Worm (Caenorhabditis elegans) whole organism, mixed stage, embryonic: Measurements from ENCODE around the gene idpp-12.
"Not testable (repeated sequence)": the region's sequence is repeated elsewhere in the genome, so short reads cannot be mapped to it uniquely, and the experiment has no call there.

Experiments used
- M03D4.4 ChIP-seq: sonication (generic microtip); optimal IDR thresholded peaks from 2 replicates; lab custom pipeline; 2017; ENCODE audit warnings: mild to moderate bottlenecking, missing genetic modification characterization, missing compliant biosample characterization
- bed-3 ChIP-seq: fragments of 200-800 bp; sonication (Bioruptor generic); optimal IDR thresholded peaks from 3 replicates; lab custom pipeline; 2018; ENCODE audit warnings: mild to moderate bottlenecking, missing genetic modification characterization, moderate library complexity, missing compliant biosample characterization
- blmp-1 ChIP-seq: fragments of 150-350 bp; optimal IDR thresholded peaks from 2 replicates; lab custom pipeline; 2014; ENCODE audit warnings: missing biosample characterization, missing genetic modification characterization
- ceh-39 ChIP-seq: fragments of 150-350 bp; optimal IDR thresholded peaks from 2 replicates; lab custom pipeline; 2014; ENCODE audit warnings: missing biosample characterization, missing genetic modification characterization
- ceh-43 ChIP-seq: fragments of 200-800 bp; sonication (Bioruptor generic); optimal IDR thresholded peaks from 2 replicates; lab custom pipeline; 2018; ENCODE audit warnings: mild to moderate bottlenecking, missing genetic modification characterization, moderate library complexity, missing compliant biosample characterization
- ceh-83 ChIP-seq: fragments of 200-800 bp; sonication (Bioruptor generic); optimal IDR thresholded peaks from 2 replicates; lab custom pipeline; 2018; ENCODE audit warnings: mild to moderate bottlenecking, missing genetic modification characterization, missing compliant biosample characterization
- ces-1 ChIP-seq: fragments of 150-350 bp; optimal IDR thresholded peaks from 2 replicates; lab custom pipeline; 2014; ENCODE audit warnings: missing biosample characterization, missing genetic modification reagents, missing genetic modification characterization
- cnd-1 ChIP-seq: fragments of 200-800 bp; sonication (Bioruptor generic); optimal IDR thresholded peaks from 2 replicates; lab custom pipeline; 2018; ENCODE audit warnings: mild to moderate bottlenecking, missing genetic modification characterization, missing compliant biosample characterization
- drap-1 ChIP-seq: fragments of 200-800 bp; sonication (Bioruptor generic); optimal IDR thresholded peaks from 3 replicates; lab custom pipeline; 2018; ENCODE audit warnings: mild to moderate bottlenecking, missing genetic modification characterization, missing compliant biosample characterization
- elt-1 ChIP-seq: sonication (generic microtip); optimal IDR thresholded peaks from 2 replicates; lab custom pipeline; 2017; ENCODE audit warnings: missing genetic modification characterization, mild to moderate bottlenecking, missing compliant biosample characterization, antibody characterized with exemption, moderate library complexity, borderline replicate concordance; ENCODE audit not compliant: insufficient read depth
- elt-3 ChIP-seq: fragments of 150-350 bp; optimal IDR thresholded peaks from 2 replicates; lab custom pipeline; 2014; ENCODE audit warnings: missing biosample characterization, missing genetic modification characterization
- flh-1 ChIP-seq: fragments of 200-800 bp; sonication (Bioruptor generic); optimal IDR thresholded peaks from 2 replicates; lab custom pipeline; 2018; ENCODE audit warnings: mild to moderate bottlenecking, missing genetic modification characterization, moderate library complexity, missing compliant biosample characterization
- ham-2 ChIP-seq: fragments of 200-800 bp; sonication (Bioruptor generic); optimal IDR thresholded peaks from 2 replicates; lab custom pipeline; 2018; ENCODE audit warnings: mild to moderate bottlenecking, missing genetic modification characterization, missing compliant biosample characterization
- hlh-1 ChIP-seq: fragments of 150-350 bp; optimal IDR thresholded peaks from 2 replicates; lab custom pipeline; 2014; ENCODE audit warnings: missing biosample characterization, missing genetic modification reagents, missing genetic modification characterization
- lin-13 ChIP-seq: fragments of 150-350 bp; optimal IDR thresholded peaks from 2 replicates; lab custom pipeline; 2014; ENCODE audit warnings: missing biosample characterization, missing genetic modification characterization
- lin-32 ChIP-seq: fragments of 200-800 bp; sonication (Bioruptor generic); optimal IDR thresholded peaks from 2 replicates; lab custom pipeline; 2018; ENCODE audit warnings: mild to moderate bottlenecking, missing genetic modification characterization, missing compliant biosample characterization
- lsy-2 ChIP-seq: fragments of 150-350 bp; optimal IDR thresholded peaks from 2 replicates; lab custom pipeline; 2014; ENCODE audit warnings: missing biosample characterization, missing genetic modification characterization
- mab-5 ChIP-seq: fragments of 150-350 bp; optimal IDR thresholded peaks from 2 replicates; lab custom pipeline; 2014; ENCODE audit warnings: missing biosample characterization, missing genetic modification characterization
- mep-1 ChIP-seq: fragments of 150-350 bp; optimal IDR thresholded peaks from 2 replicates; lab custom pipeline; 2017; ENCODE audit warnings: missing biosample characterization, missing genetic modification reagents, missing genetic modification characterization, inconsistent platforms
- mls-2 ChIP-seq: sonication (generic microtip); optimal IDR thresholded peaks from 2 replicates; lab custom pipeline; 2016; ENCODE audit warnings: mild to moderate bottlenecking, missing genetic modification characterization, moderate library complexity, missing compliant biosample characterization
- nhr-12 ChIP-seq: fragments of 150-350 bp; optimal IDR thresholded peaks from 2 replicates; lab custom pipeline; 2014; ENCODE audit warnings: missing biosample characterization, missing genetic modification characterization
- nhr-2 ChIP-seq: fragments of 150-350 bp; optimal IDR thresholded peaks from 2 replicates; lab custom pipeline; 2014; ENCODE audit warnings: missing biosample characterization, missing genetic modification characterization
- nhr-237 ChIP-seq: fragments of 150-350 bp; optimal IDR thresholded peaks from 2 replicates; lab custom pipeline; 2014; ENCODE audit warnings: missing biosample characterization, missing genetic modification characterization
- nhr-28 ChIP-seq: fragments of 150-350 bp; optimal IDR thresholded peaks from 2 replicates; lab custom pipeline; 2014; ENCODE audit warnings: missing biosample characterization, missing genetic modification characterization
- nhr-76 ChIP-seq: sonication (generic microtip); optimal IDR thresholded peaks from 2 replicates; lab custom pipeline; 2017; ENCODE audit warnings: missing biosample characterization, missing genetic modification characterization
- pha-4 ChIP-seq: fragments of 150-350 bp; optimal IDR thresholded peaks from 2 replicates; lab custom pipeline; 2018; ENCODE audit warnings: missing biosample characterization, missing genetic modification reagents, missing genetic modification characterization
- sem-2 ChIP-seq: fragments of 200-800 bp; sonication (Bioruptor generic); optimal IDR thresholded peaks from 2 replicates; lab custom pipeline; 2018; ENCODE audit warnings: mild to moderate bottlenecking, missing genetic modification characterization, missing compliant biosample characterization
- snpc-4 ChIP-seq: fragments of 150-350 bp; optimal IDR thresholded peaks from 2 replicates; lab custom pipeline; 2014; ENCODE audit warnings: missing biosample characterization, missing genetic modification characterization
- sptf-1 ChIP-seq: sonication (generic microtip); optimal IDR thresholded peaks from 2 replicates; lab custom pipeline; 2017; ENCODE audit warnings: mild to moderate bottlenecking, missing genetic modification characterization, moderate library complexity, missing compliant biosample characterization
- tbx-8 ChIP-seq: fragments of 200-800 bp; sonication (Bioruptor generic); optimal IDR thresholded peaks from 2 replicates; lab custom pipeline; 2018; ENCODE audit warnings: mild to moderate bottlenecking, missing genetic modification characterization, moderate library complexity, missing compliant biosample characterization
- unc-120 ChIP-seq: sonication (generic microtip); optimal IDR thresholded peaks from 2 replicates; lab custom pipeline; 2017; ENCODE audit warnings: missing genetic modification characterization, missing compliant biosample characterization; ENCODE audit not compliant: poor library complexity, severe bottlenecking
- unc-39 ChIP-seq: fragments of 150-350 bp; optimal IDR thresholded peaks from 2 replicates; lab custom pipeline; 2014; ENCODE audit warnings: missing biosample characterization, missing genetic modification characterization
- unc-62 ChIP-seq: fragments of 150-350 bp; optimal IDR thresholded peaks from 2 replicates; lab custom pipeline; 2014; ENCODE audit warnings: missing biosample characterization, missing genetic modification reagents, missing genetic modification characterization
- zip-8 ChIP-seq: fragments of 150-350 bp; optimal IDR thresholded peaks from 2 replicates; lab custom pipeline; 2014; ENCODE audit warnings: missing biosample characterization, missing genetic modification characterization
- ztf-11 ChIP-seq: fragments of 150-350 bp; optimal IDR thresholded peaks from 2 replicates; lab custom pipeline; 2014; ENCODE audit warnings: missing biosample characterization, missing genetic modification characterization

Gene idpp-12

DNA sequence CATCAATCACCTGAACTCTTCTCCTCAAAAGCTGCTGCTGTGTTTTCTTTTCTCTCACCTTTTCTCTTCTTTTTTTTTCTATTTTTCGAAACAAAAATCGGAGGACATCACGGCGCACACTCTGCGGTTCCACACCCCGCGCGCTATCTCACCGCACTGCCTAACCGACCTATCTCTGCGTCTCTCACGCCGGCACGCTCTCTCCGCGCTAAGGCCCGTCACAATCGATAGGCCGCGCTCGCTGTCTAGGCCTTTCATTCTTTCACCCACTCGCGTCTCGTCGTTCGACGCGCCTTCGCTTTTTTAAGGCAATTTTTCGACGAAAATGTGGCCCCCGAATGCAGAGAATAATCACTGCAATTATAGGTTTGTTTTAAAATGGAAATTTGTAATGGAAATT, 7.5 kb downstream of the idpp-12 start, which contains the start of gene zip-11 (continued):
- TF ChIP-seq ceh-83 = no peak
- no peak for TF ChIP-seq elt-3 (tag; lab: Kevin White, UChicago)
- no peak for TF ChIP-seq hlh-1
- TF ChIP-seq tbx-8 (GFP tag; lab: Kevin White, UChicago) = no peak
- TF ChIP-seq lsy-2 (tag; lab: Kevin White, UChicago) = peak; percentile 21
- no peak for TF ChIP-seq unc-39 (tag; lab: Kevin White, UChicago)

DNA sequence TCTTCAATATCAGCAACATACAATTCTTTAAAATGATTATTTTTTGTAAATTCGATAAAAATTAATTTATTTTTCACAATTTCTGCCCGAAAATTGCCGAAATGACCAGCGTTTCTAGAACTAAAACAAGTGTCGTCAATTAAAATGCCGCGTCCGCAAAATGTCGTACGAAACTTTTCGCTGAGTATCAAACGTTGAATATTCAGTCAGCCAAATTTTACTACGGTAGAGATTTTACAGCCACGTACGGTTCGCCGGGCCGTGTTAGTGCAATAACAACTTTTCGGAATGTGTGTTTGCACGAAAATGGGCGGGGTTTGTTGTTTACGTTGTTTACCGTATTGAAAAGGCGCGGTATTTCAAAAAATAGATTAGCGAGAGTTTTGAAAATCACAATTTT, 9.5 kb downstream of the idpp-12 start:
- TF ChIP-seq lsy-2 (tag; lab: Kevin White, UChicago) = peak; percentile 85

DNA sequence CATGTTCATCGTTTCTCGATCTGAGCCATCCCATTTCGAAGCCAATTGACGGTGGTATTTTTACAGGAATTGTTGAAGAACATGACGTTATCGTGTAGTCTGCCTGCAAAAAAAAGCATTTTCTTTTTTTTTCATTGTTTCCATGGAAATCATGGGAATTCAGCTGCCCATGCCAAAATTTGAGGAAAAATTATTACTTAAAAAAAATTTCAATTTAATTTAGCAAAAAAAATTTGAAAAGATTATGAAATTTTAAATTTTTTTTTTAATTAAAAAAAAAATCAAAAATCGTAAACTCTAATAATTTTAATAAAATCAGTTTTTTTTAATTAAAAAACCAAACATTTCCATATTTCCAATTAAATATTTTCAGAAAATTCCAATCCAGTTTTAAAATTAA, 28.0 kb downstream of the idpp-12 start, which contains the start of gene F42A6.5:
Gene F42A6.5 (minus strand): TSS at position 101 of the 400 bp plus-strand sequence.
- not testable (repeated sequence) for TF ChIP-seq flh-1 (GFP tag; lab: Kevin White, UChicago); unc-39 (tag; lab: Kevin White, UChicago); pha-4 (tag; lab: Kevin White, UChicago)

- TF ChIP-seq drap-1 (GFP tag; lab: Kevin White, UChicago) (no peak), sptf-1 (no peak), pha-4 (tag; lab: Kevin White, UChicago) (no peak), bed-3 (no peak), lin-32 (GFP tag; lab: Kevin White, UChicago) (no peak), M03D4.4 (tag; lab: Kevin White, UChicago) (peak; percentile 35), ceh-83 (peak; percentile 65), cnd-1 (tag; lab: Kevin White, UChicago) (peak; percentile 13), lsy-2 (tag; lab: Kevin White, UChicago) (no peak), nhr-28 (tag; lab: Kevin White, UChicago) (no peak), mls-2 (tag; lab: Kevin White, UChicago) (no peak), nhr-2 (tag; lab: Kevin White, UChicago) (no peak)
Observed at ce11 chrIV:3336585-3336984, 32.8 kb downstream of the idpp-12 start, which contains the start of gene F42A6.6. TSS of gene F42A6.6 (minus strand) at chrIV:3336873.

- TF ChIP-seq ceh-43 (peak; percentile 10), ztf-11 (no peak), zip-8 (tag; lab: Kevin White, UChicago) (no peak), ceh-39 (no peak), nhr-28 (tag; lab: Kevin White, UChicago) (no peak), lin-13 (tag; lab: Kevin White, UChicago) (no peak), nhr-2 (tag; lab: Kevin White, UChicago) (no peak), drap-1 (GFP tag; lab: Kevin White, UChicago) (peak; percentile 36), mab-5 (tag; lab: Kevin White, UChicago) (no peak), ceh-83 (peak; percentile 66), tbx-8 (GFP tag; lab: Kevin White, UChicago) (no peak), ham-2 (GFP tag; lab: Kevin White, UChicago) (no peak), nhr-12 (tag; lab: Kevin White, UChicago) (no peak), mls-2 (tag; lab: Kevin White, UChicago) (peak; percentile 51), lin-32 (GFP tag; lab: Kevin White, UChicago) (no peak), nhr-76 (tag; lab: Kevin White, UChicago) (no peak), sem-2 (GFP tag; lab: Kevin White, UChicago) (peak; percentile 22), mep-1 (tag; lab: Kevin White, UChicago) (no peak), cnd-1 (tag; lab: Kevin White, UChicago) (peak; percentile 46), flh-1 (GFP tag; lab: Kevin White, UChicago) (no peak), M03D4.4 (tag; lab: Kevin White, UChicago) (no peak), elt-1 (tag; lab: Kevin White, UChicago) (no peak), pha-4 (tag; lab: Kevin White, UChicago) (no peak), hlh-1 (no peak), elt-3 (tag; lab: Kevin White, UChicago) (no peak), bed-3 (no peak), unc-120 (no peak), nhr-237 (tag; lab: Kevin White, UChicago) (no peak), unc-62 (GFP tag; lab: Kevin White, UChicago) (no peak), ces-1 (GFP tag; lab: Kevin White, UChicago) (no peak), unc-39 (tag; lab: Kevin White, UChicago) (no peak), sptf-1 (peak; percentile 65), blmp-1 (tag; lab: Kevin White, UChicago) (no peak), snpc-4 (tag; lab: Kevin White, UChicago) (no peak), lsy-2 (tag; lab: Kevin White, UChicago) (no peak)
- TF ChIP-seq, all 35 proteins: peak for 7
Observed at ce11 chrIV:3337275-3337674, 33.5 kb downstream of the idpp-12 start.
